ENCODE assay signal across 1 fruit fly cellular context in the genomic region with DNA sequence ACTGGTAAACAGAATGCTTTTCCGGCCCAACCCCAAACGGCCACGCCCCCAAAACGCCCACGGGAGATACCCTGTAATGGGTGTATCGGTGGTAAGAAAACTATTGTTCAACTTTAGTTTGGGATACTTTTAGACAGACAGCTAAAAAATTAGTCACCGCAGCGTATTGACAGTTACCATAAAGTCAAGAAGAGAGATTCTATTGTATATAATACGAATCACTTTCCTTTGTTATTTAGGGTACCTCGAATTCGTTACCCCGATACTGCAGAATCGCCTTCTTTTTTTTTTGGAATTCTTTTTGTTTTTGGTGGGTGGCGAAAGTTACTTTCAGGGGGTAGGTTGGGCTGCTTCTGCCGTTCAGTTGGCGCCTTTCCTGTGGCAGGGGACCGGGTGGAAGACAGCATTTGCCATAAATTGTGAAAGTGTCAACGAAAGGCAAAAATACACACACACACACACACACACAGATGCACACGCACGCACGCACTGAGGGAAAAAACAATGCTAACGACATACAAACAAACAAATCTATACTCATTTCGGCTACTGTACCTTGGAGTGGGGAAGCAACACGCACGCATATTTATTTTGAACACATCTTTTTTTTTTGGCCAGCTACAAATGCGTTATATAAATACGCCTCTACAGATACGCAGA.
A peak's percentile ranks its signal among the peaks of the same experiment; 100 is the strongest.
TF ChIP-seq lines count a peak whose summit lies in the region.

No protein-coding gene starts in this region.

TF ChIP-seq in whole organism, embryonic, 481 proteins besides CTCF, POLR2A, EP300 and RAD21 (continued from another document and continues in another):
- TF ChIP-seq CG11398 (GFP tag; optimal IDR thresholded peaks at IDR 0.05; lab: Kevin White, UChicago): peak; percentile 7
- TF ChIP-seq MESR4 (GFP tag; optimal IDR thresholded peaks at IDR 0.05; lab: Kevin White, UChicago): no peak
- TF ChIP-seq CG17802 (tag; optimal IDR thresholded peaks at IDR 0.05; lab: Kevin White, UChicago): no peak
- peak; percentile 3 for TF ChIP-seq CG4820 (GFP tag; optimal IDR thresholded peaks at IDR 0.05; lab: Kevin White, UChicago)
- TF ChIP-seq CG4404 (GFP tag; IDR thresholded peaks at IDR 0.05; lab: Robert Waterston, UW): no peak
- peak in 1 of 2 experiments; percentile 57 for TF ChIP-seq Dfd (GFP tag; optimal IDR thresholded peaks at IDR 0.05; lab: Kevin White, UChicago)
- TF ChIP-seq D19B (GFP tag; optimal IDR thresholded peaks at IDR 0.05; lab: Kevin White, UChicago): peak; percentile 85
- no peak for TF ChIP-seq CG7745 (tag; optimal IDR thresholded peaks at IDR 0.05; lab: Kevin White, UChicago)
- peak; percentile 15 for TF ChIP-seq CG9437 (GFP tag; optimal IDR thresholded peaks at IDR 0.05; lab: Kevin White, UChicago)
- no peak for TF ChIP-seq CG4328 (GFP tag; optimal IDR thresholded peaks at IDR 0.05; lab: Kevin White, UChicago)
- TF ChIP-seq esg (GFP tag; conservative IDR thresholded peaks at IDR 0.05; lab: Robert Waterston, UW): peak; percentile 59
- TF ChIP-seq D (optimal IDR thresholded peaks at IDR 0.05; lab: Kevin White, UChicago): no peak
- TF ChIP-seq D (GFP tag; optimal IDR thresholded peaks at IDR 0.05; lab: Kevin White, UChicago): peak; percentile 9
- TF ChIP-seq gsb (GFP tag; IDR thresholded peaks at IDR 0.05; lab: Robert Waterston, UW): no peak
- peak; percentile 71 for TF ChIP-seq scrt (GFP tag; optimal IDR thresholded peaks at IDR 0.05; lab: Kevin White, UChicago)
- peak; percentile 21 for TF ChIP-seq CG5180 (GFP tag; optimal IDR thresholded peaks at IDR 0.05; lab: Kevin White, UChicago)
- no peak for TF ChIP-seq bowl (GFP tag; IDR thresholded peaks at IDR 0.05; lab: Robert Waterston, UW)
- TF ChIP-seq Sin3A (optimal IDR thresholded peaks at IDR 0.05; lab: Kevin White, UChicago): no peak
- peak; percentile 14 for TF ChIP-seq CG3065 (GFP tag; optimal IDR thresholded peaks at IDR 0.05; lab: Kevin White, UChicago)
- peak; percentile 8 for TF ChIP-seq zfh2 (GFP tag; optimal IDR thresholded peaks at IDR 0.05; lab: Kevin White, UChicago)
- TF ChIP-seq Hand (GFP tag; optimal IDR thresholded peaks at IDR 0.05; lab: Kevin White, UChicago): peak; percentile 42
- TF ChIP-seq hkb (optimal IDR thresholded peaks at IDR 0.05; lab: Kevin White, UChicago): no peak
- TF ChIP-seq hkb (GFP tag; IDR thresholded peaks at IDR 0.05; lab: Robert Waterston, UW): 0 out of 2 replicates have a peak, but pooled peaks have one; percentile 24
- TF ChIP-seq Ada2b (GFP tag; IDR thresholded peaks at IDR 0.05; lab: Robert Waterston, UW): no peak
- TF ChIP-seq Optix (GFP tag; IDR thresholded peaks at IDR 0.05; lab: Robert Waterston, UW): 0 out of 3 replicates have a peak, but pooled peaks have one; percentile 31
- TF ChIP-seq CG1529 (GFP tag; optimal IDR thresholded peaks at IDR 0.05; lab: Kevin White, UChicago): peak; percentile 20
- TF ChIP-seq stc (GFP tag; IDR thresholded peaks at IDR 0.05; lab: Robert Waterston, UW): peak; percentile 46; the same call in 1 of the 2 replicates
- no peak for TF ChIP-seq ken (GFP tag; IDR thresholded peaks at IDR 0.05; lab: Robert Waterston, UW)
- TF ChIP-seq psq (GFP tag; optimal IDR thresholded peaks at IDR 0.05; lab: Kevin White, UChicago): no peak
- no peak for TF ChIP-seq Myb (GFP tag; optimal IDR thresholded peaks at IDR 0.05; lab: Kevin White, UChicago)
- peak; percentile 35; the same call in 1 of the 3 replicates for TF ChIP-seq so (GFP tag; IDR thresholded peaks at IDR 0.05; lab: Robert Waterston, UW)
- peak; percentile 0 to 39 for TF ChIP-seq dpn (GFP tag; optimal IDR thresholded peaks at IDR 0.05; lab: Kevin White, UChicago)
- TF ChIP-seq bcd (GFP tag; optimal IDR thresholded peaks at IDR 0.05; lab: Kevin White, UChicago): peak; percentile 39
- TF ChIP-seq tgo (GFP tag; IDR thresholded peaks at IDR 0.05; lab: Robert Waterston, UW): peak; percentile 26; the same call in 2 of the 3 replicates
- peak; percentile 44 for TF ChIP-seq CG30403 (GFP tag; optimal IDR thresholded peaks at IDR 0.05; lab: Kevin White, UChicago)
- no peak for TF ChIP-seq Spps (tag; optimal IDR thresholded peaks at IDR 0.05; lab: Kevin White, UChicago)
- TF ChIP-seq CG18262 (tag; optimal IDR thresholded peaks at IDR 0.05; lab: Kevin White, UChicago): peak; percentile 31
- 0 out of 3 replicates have a peak, but pooled peaks have one; percentile 37 for TF ChIP-seq H15 (GFP tag; IDR thresholded peaks at IDR 0.05; lab: Robert Waterston, UW)
- peak; percentile 10 for TF ChIP-seq ewg (GFP tag; optimal IDR thresholded peaks at IDR 0.05; lab: Kevin White, UChicago)
- TF ChIP-seq Mad (GFP tag; optimal IDR thresholded peaks at IDR 0.05; lab: Kevin White, UChicago): peak; percentile 2
- no peak for TF ChIP-seq Trl (optimal IDR thresholded peaks at IDR 0.05; lab: Kevin White, UChicago)
- TF ChIP-seq Trl (GFP tag; optimal IDR thresholded peaks at IDR 0.05; lab: Kevin White, UChicago): peak; percentile 20
- TF ChIP-seq Dbx (GFP tag; IDR thresholded peaks at IDR 0.05; lab: Robert Waterston, UW): no peak
- peak; percentile 28 for TF ChIP-seq tap (tag; optimal IDR thresholded peaks at IDR 0.05; lab: Kevin White, UChicago)
- TF ChIP-seq ranshi (GFP tag; IDR thresholded peaks at IDR 0.05; lab: Robert Waterston, UW): 0 out of 2 replicates have a peak, but pooled peaks have one; percentile 29
- peak; percentile 32 for TF ChIP-seq Dip3 (GFP tag; optimal IDR thresholded peaks at IDR 0.05; lab: Kevin White, UChicago)
- no peak for TF ChIP-seq CG1602 (GFP tag; optimal IDR thresholded peaks at IDR 0.05; lab: Kevin White, UChicago)
- no peak for TF ChIP-seq trh (GFP tag; optimal IDR thresholded peaks at IDR 0.05; lab: Kevin White, UChicago)
- no peak for TF ChIP-seq CG1647 (GFP tag; optimal IDR thresholded peaks at IDR 0.05; lab: Kevin White, UChicago)
- no peak for TF ChIP-seq gfzf (GFP tag; optimal IDR thresholded peaks at IDR 0.05; lab: Kevin White, UChicago)
- no peak for TF ChIP-seq CG12071 (GFP tag; optimal IDR thresholded peaks at IDR 0.05; lab: Kevin White, UChicago)
- TF ChIP-seq sr (GFP tag; IDR thresholded peaks at IDR 0.05; lab: Robert Waterston, UW): no peak
- no peak for TF ChIP-seq al (GFP tag; IDR thresholded peaks at IDR 0.05; lab: Robert Waterston, UW)
- no peak for TF ChIP-seq Hr3 (GFP tag; optimal IDR thresholded peaks at IDR 0.05; lab: Kevin White, UChicago)
- TF ChIP-seq MBD-R2 (GFP tag; IDR thresholded peaks at IDR 0.05; lab: Robert Waterston, UW): no peak; the same call in 1 of the 2 replicates
- TF ChIP-seq exex (tag; optimal IDR thresholded peaks at IDR 0.05; lab: Kevin White, UChicago): no peak
- peak; percentile 17 for TF ChIP-seq CG8388 (GFP tag; optimal IDR thresholded peaks at IDR 0.05; lab: Kevin White, UChicago)
- TF ChIP-seq Antp (GFP tag; optimal IDR thresholded peaks at IDR 0.05; lab: Kevin White, UChicago): peak; percentile 41
- TF ChIP-seq jumu (GFP tag; optimal IDR thresholded peaks at IDR 0.05; lab: Kevin White, UChicago): peak; percentile 1
- peak; percentile 79 for TF ChIP-seq row (GFP tag; IDR thresholded peaks at IDR 0.05; lab: Robert Waterston, UW)
- no peak for TF ChIP-seq Ravus (GFP tag; IDR thresholded peaks at IDR 0.05; lab: Robert Waterston, UW)
- TF ChIP-seq CG17361 (GFP tag; IDR thresholded peaks at IDR 0.05; lab: Robert Waterston, UW): peak; percentile 32; the same call in 1 of the 3 replicates
- peak; percentile 50 for TF ChIP-seq Oli (tag; optimal IDR thresholded peaks at IDR 0.05; lab: Kevin White, UChicago)
- TF ChIP-seq eve (GFP tag; optimal IDR thresholded peaks at IDR 0.05; lab: Kevin White, UChicago): peak in 1 of 2 experiments; percentile 60
- TF ChIP-seq sim (GFP tag; IDR thresholded peaks at IDR 0.05; lab: Robert Waterston, UW): no peak
- TF ChIP-seq cas (GFP tag; IDR thresholded peaks at IDR 0.05; lab: Robert Waterston, UW): no peak
- TF ChIP-seq Gug (GFP tag; IDR thresholded peaks at IDR 0.05; lab: Robert Waterston, UW): no peak
- TF ChIP-seq Fer2 (tag; optimal IDR thresholded peaks at IDR 0.05; lab: Kevin White, UChicago): no peak
- no peak for TF ChIP-seq Jarid2 (GFP tag; optimal IDR thresholded peaks at IDR 0.05; lab: Kevin White, UChicago)
- TF ChIP-seq CHES-1-like (GFP tag; optimal IDR thresholded peaks at IDR 0.05; lab: Kevin White, UChicago): no peak
- peak; percentile 61 for TF ChIP-seq gem (tag; optimal IDR thresholded peaks at IDR 0.05; lab: Kevin White, UChicago)
- peak; percentile 57 for TF ChIP-seq CoRest (tag; optimal IDR thresholded peaks at IDR 0.05; lab: Kevin White, UChicago)
- 0 out of 3 replicates have a peak, but pooled peaks have one; percentile 40 for TF ChIP-seq otp (GFP tag; IDR thresholded peaks at IDR 0.05; lab: Robert Waterston, UW)
- TF ChIP-seq vvl (GFP tag; IDR thresholded peaks at IDR 0.05; lab: Robert Waterston, UW): 0 out of 2 replicates have a peak, but pooled peaks have one; percentile 46
- TF ChIP-seq cg (GFP tag; optimal IDR thresholded peaks at IDR 0.05; lab: Kevin White, UChicago): peak; percentile 24
- TF ChIP-seq CG31441 (GFP tag; IDR thresholded peaks at IDR 0.05; lab: Robert Waterston, UW): peak; percentile 52; the same call in 1 of the 2 replicates
- TF ChIP-seq CG11560 (tag; IDR thresholded peaks at IDR 0.05; lab: Robert Waterston, UW): peak; percentile 45; the same call in 2 of the 3 replicates
- 0 out of 3 replicates have a peak, but pooled peaks have one; percentile 9 for TF ChIP-seq CG11093 (GFP tag; IDR thresholded peaks at IDR 0.05; lab: Robert Waterston, UW)
- peak; percentile 35 for TF ChIP-seq CG10209 (GFP tag; optimal IDR thresholded peaks at IDR 0.05; lab: Kevin White, UChicago)
- TF ChIP-seq unpg (GFP tag; optimal IDR thresholded peaks at IDR 0.05; lab: Kevin White, UChicago): peak; percentile 26
- TF ChIP-seq emc (GFP tag; optimal IDR thresholded peaks at IDR 0.05; lab: Kevin White, UChicago): no peak
- no peak for TF ChIP-seq org-1 (GFP tag; optimal IDR thresholded peaks at IDR 0.05; lab: Kevin White, UChicago)
- TF ChIP-seq CG13424 (tag; optimal IDR thresholded peaks at IDR 0.05; lab: Kevin White, UChicago): peak; percentile 57
- TF ChIP-seq CG16863 (GFP tag; optimal IDR thresholded peaks at IDR 0.05; lab: Kevin White, UChicago): no peak
- TF ChIP-seq sisA (GFP tag; IDR thresholded peaks at IDR 0.05; lab: Robert Waterston, UW): 0 out of 2 replicates have a peak, but pooled peaks have one; percentile 7
- no peak for TF ChIP-seq CG1832 (GFP tag; optimal IDR thresholded peaks at IDR 0.05; lab: Kevin White, UChicago)
- TF ChIP-seq mam (GFP tag; optimal IDR thresholded peaks at IDR 0.05; lab: Kevin White, UChicago): peak; percentile 50
- TF ChIP-seq sd (tag; optimal IDR thresholded peaks at IDR 0.05; lab: Kevin White, UChicago): peak; percentile 10
- TF ChIP-seq Camta (GFP tag; optimal IDR thresholded peaks at IDR 0.05; lab: Kevin White, UChicago): peak; percentile 3
- TF ChIP-seq CG17829 (tag; optimal IDR thresholded peaks at IDR 0.05; lab: Kevin White, UChicago): peak; percentile 7
- TF ChIP-seq jing (GFP tag; optimal IDR thresholded peaks at IDR 0.05; lab: Kevin White, UChicago): peak; percentile 1
- peak; percentile 29 for TF ChIP-seq az2 (GFP tag; optimal IDR thresholded peaks at IDR 0.05; lab: Kevin White, UChicago)
- TF ChIP-seq peb (GFP tag; IDR thresholded peaks at IDR 0.05; lab: Robert Waterston, UW): peak; percentile 24; the same call in 1 of the 2 replicates
- TF ChIP-seq CG3163 (GFP tag; optimal IDR thresholded peaks at IDR 0.05; lab: Kevin White, UChicago): no peak
- peak; percentile 37 for TF ChIP-seq Blimp-1 (GFP tag; optimal IDR thresholded peaks at IDR 0.05; lab: Kevin White, UChicago)
- TF ChIP-seq zfh1 (GFP tag; IDR thresholded peaks at IDR 0.05; lab: Robert Waterston, UW): 0 out of 3 replicates have a peak, but pooled peaks have one; percentile 40
- 0 out of 2 replicates have a peak, but pooled peaks have one; percentile 18 for TF ChIP-seq CG14014 (GFP tag; IDR thresholded peaks at IDR 0.05; lab: Robert Waterston, UW)
- no peak for TF ChIP-seq nau (GFP tag; optimal IDR thresholded peaks at IDR 0.05; lab: Kevin White, UChicago)
- peak; percentile 37; the same call in 1 of the 2 replicates for TF ChIP-seq CG6689 (GFP tag; IDR thresholded peaks at IDR 0.05; lab: Robert Waterston, UW)
- TF ChIP-seq Rx (GFP tag; IDR thresholded peaks at IDR 0.05; lab: Robert Waterston, UW): no peak
- peak; percentile 38 for TF ChIP-seq CG8924 (tag; optimal IDR thresholded peaks at IDR 0.05; lab: Kevin White, UChicago)
- TF ChIP-seq CG2120 (GFP tag; optimal IDR thresholded peaks at IDR 0.05; lab: Kevin White, UChicago): peak; percentile 76
- peak; percentile 39; the same call in 1 of the 2 replicates for TF ChIP-seq CG32532 (GFP tag; IDR thresholded peaks at IDR 0.05; lab: Robert Waterston, UW)
- no peak for TF ChIP-seq cato (GFP tag; optimal IDR thresholded peaks at IDR 0.05; lab: Kevin White, UChicago; ENCODE audit: borderline replicate concordance)
- TF ChIP-seq ERR (GFP tag; optimal IDR thresholded peaks at IDR 0.05; lab: Kevin White, UChicago): no peak
- TF ChIP-seq CG11504 (tag; optimal IDR thresholded peaks at IDR 0.05; lab: Kevin White, UChicago): peak; percentile 69
- no peak for TF ChIP-seq hb (GFP tag; IDR thresholded peaks at IDR 0.05; lab: Robert Waterston, UW; ENCODE audit: partially characterized antibody)
- TF ChIP-seq CG18764 (GFP tag; optimal IDR thresholded peaks at IDR 0.05; lab: Kevin White, UChicago): no peak
- no peak for TF ChIP-seq disco-r (GFP tag; optimal IDR thresholded peaks at IDR 0.05; lab: Kevin White, UChicago)
- peak; percentile 6 for TF ChIP-seq gro (GFP tag; optimal IDR thresholded peaks at IDR 0.05; lab: Kevin White, UChicago)
- 0 out of 2 replicates have a peak, but pooled peaks have one; percentile 22 for TF ChIP-seq E2f1 (GFP tag; IDR thresholded peaks at IDR 0.05; lab: Robert Waterston, UW)
- 0 out of 2 replicates have a peak, but pooled peaks have one; percentile 41 for TF ChIP-seq CG17328 (GFP tag; IDR thresholded peaks at IDR 0.05; lab: Robert Waterston, UW)
- no peak for TF ChIP-seq CG12104 (GFP tag; optimal IDR thresholded peaks at IDR 0.05; lab: Kevin White, UChicago)
- no peak for TF ChIP-seq dan (GFP tag; IDR thresholded peaks at IDR 0.05; lab: Robert Waterston, UW)
- no peak for TF ChIP-seq run (tag; optimal IDR thresholded peaks at IDR 0.05; lab: Kevin White, UChicago)
- no peak for TF ChIP-seq Dip2 (GFP tag; IDR thresholded peaks at IDR 0.05; lab: Robert Waterston, UW)
- TF ChIP-seq Bdp1 (GFP tag; optimal IDR thresholded peaks at IDR 0.05; lab: Kevin White, UChicago): no peak
- no peak for TF ChIP-seq tup (GFP tag; optimal IDR thresholded peaks at IDR 0.05; lab: Kevin White, UChicago)
- TF ChIP-seq ttk (GFP tag; IDR thresholded peaks at IDR 0.05; lab: Robert Waterston, UW): no peak
- TF ChIP-seq CG17359 (tag; optimal IDR thresholded peaks at IDR 0.05; lab: Kevin White, UChicago): peak; percentile 43
- no peak for TF ChIP-seq CG7271 (tag; optimal IDR thresholded peaks at IDR 0.05; lab: Kevin White, UChicago)
